Fruit fly (Drosophila melanogaster) whole organism, wandering third instar larva: ENCODE measurements around the gene Hasp.
A peak's percentile ranks its signal among the peaks of the same experiment; 100 is the strongest.

Source experiments
- OdsH ChIP-seq: fragments of 200-800 bp; sonication (Bioruptor generic); optimal IDR thresholded peaks from 2 replicates; lab custom pipeline; 2016; ENCODE audit warnings: missing biosample characterization, mild to moderate bottlenecking, missing genetic modification characterization
- br ChIP-seq: fragments of 200-800 bp; sonication (Bioruptor generic); optimal IDR thresholded peaks from 2 replicates; lab custom pipeline; 2016; ENCODE audit warnings: missing biosample characterization, missing genetic modification characterization

dm6 chr2L:19533247-19533646 is 16.2 kb upstream of the Hasp start, which contains the start of gene CG33116:
- TF ChIP-seq br (GFP tag; lab: Kevin White, UChicago) (peak; percentile 89), OdsH (GFP tag; lab: Kevin White, UChicago) (peak; percentile 86)
